Fruit fly (Drosophila melanogaster) Kc167 (cell line): Measurements from ENCODE around the gene mirr.

Source experiments
- Myc ChIP-seq: fragments of >200 bp; optimal IDR thresholded peaks from 2 replicates; lab custom pipeline; 2017; ENCODE audit warnings: missing external identifiers
- Sin3A ChIP-seq: fragments of >200 bp; optimal IDR thresholded peaks from 2 replicates; lab custom pipeline; 2018; ENCODE audit warnings: missing external identifiers
- h ChIP-seq: fragments of >200 bp; optimal IDR thresholded peaks from 3 replicates; lab custom pipeline; 2018; ENCODE audit warnings: missing external identifiers
- insv ChIP-seq: fragments of >200 bp; optimal IDR thresholded peaks from 3 replicates; lab custom pipeline; 2018; ENCODE audit warnings: missing external identifiers
- psq ChIP-seq: fragments of >200 bp; optimal IDR thresholded peaks from 2 replicates; lab custom pipeline; 2017; ENCODE audit warnings: missing external identifiers
- ttk ChIP-seq: sonication (Bioruptor generic); optimal IDR thresholded peaks from 2 replicates; lab custom pipeline; 2017; ENCODE audit warnings: missing external identifiers

dm6 chr3L:12681375-12681774, 12.1 kb upstream of the mirr start:
- TF ChIP-seq h (lab: Kevin White, UChicago) (no peak), psq (lab: Kevin White, UChicago) (no peak), ttk (lab: Kevin White, UChicago) (no peak), insv (lab: Kevin White, UChicago) (no peak), Myc (lab: Kevin White, UChicago) (no peak), Sin3A (lab: Kevin White, UChicago) (no peak)
